Worm (Caenorhabditis elegans) whole organism, L1 larva: ENCODE data around the gene W03F9.2.

ENCODE experiments used
- C04F5.9 ChIP-seq: sonication (generic microtip); optimal IDR thresholded peaks from 2 replicates; lab custom pipeline; 2016; ENCODE audit warnings: missing genetic modification characterization, missing compliant biosample characterization
- C16A3.4 ChIP-seq: fragments of 150-350 bp; optimal IDR thresholded peaks from 2 replicates; lab custom pipeline; 2014; ENCODE audit warnings: missing biosample characterization, missing genetic modification characterization
- F16B12.6 ChIP-seq: fragments of 150-350 bp; optimal IDR thresholded peaks from 2 replicates; lab custom pipeline; 2014; ENCODE audit warnings: missing biosample characterization, missing genetic modification characterization
- aha-1 ChIP-seq: fragments of 150-350 bp; optimal IDR thresholded peaks from 2 replicates; lab custom pipeline; 2014; ENCODE audit warnings: missing biosample characterization, missing genetic modification characterization
- aly-2 ChIP-seq: fragments of 150-350 bp; optimal IDR thresholded peaks from 2 replicates; lab custom pipeline; 2014; ENCODE audit warnings: missing biosample characterization, missing genetic modification characterization
- ama-1 ChIP-seq: fragments of 150-350 bp; optimal IDR thresholded peaks from 2 replicates; lab custom pipeline; 2014
- ceh-8 ChIP-seq: fragments of 200-800 bp; sonication (Bioruptor generic); optimal IDR thresholded peaks from 2 replicates; lab custom pipeline; 2018; ENCODE audit warnings: mild to moderate bottlenecking, missing genetic modification characterization, moderate library complexity, missing compliant biosample characterization
- ceh-82 ChIP-seq, 3 experiments: fragments of 150-350 bp in 1 of 3; sonication (generic microtip) in 2 of 3; optimal IDR thresholded peaks; 2 replicates each; lab custom pipeline; 2014 to 2017; ENCODE audit warnings: missing biosample characterization in 3 of 3, missing genetic modification characterization in 3 of 3
- ces-1 ChIP-seq: fragments of 150-350 bp; optimal IDR thresholded peaks from 2 replicates; lab custom pipeline; 2014; ENCODE audit warnings: missing biosample characterization, missing genetic modification reagents, missing genetic modification characterization
- dsc-1 ChIP-seq: sonication (generic microtip); optimal IDR thresholded peaks from 2 replicates; lab custom pipeline; 2016; ENCODE audit warnings: mild to moderate bottlenecking, missing genetic modification characterization, missing compliant biosample characterization
- efl-1 ChIP-seq, 4 experiments: fragments of 150-350 bp; optimal IDR thresholded peaks in 3 of 4; peaks in 1 of 4; 1 replicate in 1 of 4; 2 replicates in 3 of 4; lab custom pipeline; 2014; ENCODE audit warnings: missing biosample characterization in 2 of 4, missing genetic modification characterization in 2 of 4, missing genetic modification reagents in 2 of 4
- egl-13 ChIP-seq: sonication (generic microtip); optimal IDR thresholded peaks from 2 replicates; lab custom pipeline; 2016; ENCODE audit warnings: missing genotype, missing genetic modification reagents, missing genetic modification characterization, missing compliant biosample characterization
- egl-27 ChIP-seq, 2 experiments: fragments of 150-350 bp in 1 of 2; sonication (generic microtip); optimal IDR thresholded peaks; 3 replicates each; lab custom pipeline; 2017 to 2018; ENCODE audit warnings: missing biosample characterization in 2 of 2, missing genetic modification characterization in 2 of 2, missing genetic modification reagents in 2 of 2
- elt-2 ChIP-seq: sonication (generic microtip); optimal IDR thresholded peaks from 2 replicates; lab custom pipeline; 2016; ENCODE audit warnings: missing genetic modification characterization, mild to moderate bottlenecking, inconsistent platforms, missing compliant biosample characterization, missing genetic modification reagents
- elt-3 ChIP-seq, 6 experiments: fragments of 150-350 bp in 1 of 6; sonication (generic microtip); optimal IDR thresholded peaks; 2 replicates each; lab custom pipeline; 2017 to 2018; ENCODE audit warnings: missing biosample characterization in 6 of 6, missing genetic modification characterization in 6 of 6, inconsistent platforms in 1 of 6
- fkh-10 ChIP-seq: sonication (generic microtip); optimal IDR thresholded peaks from 2 replicates; lab custom pipeline; 2017; ENCODE audit warnings: missing biosample characterization, missing genetic modification reagents, missing genetic modification characterization
- fkh-4 ChIP-seq: sonication (generic microtip); optimal IDR thresholded peaks from 2 replicates; lab custom pipeline; 2016; ENCODE audit warnings: missing compliant biosample characterization, missing genetic modification characterization, borderline replicate concordance
- fkh-8 ChIP-seq: sonication (generic microtip); optimal IDR thresholded peaks from 2 replicates; lab custom pipeline; 2016; ENCODE audit warnings: mild to moderate bottlenecking, missing genetic modification characterization, missing compliant biosample characterization
- fos-1 ChIP-seq: fragments of 150-350 bp; optimal IDR thresholded peaks from 2 replicates; lab custom pipeline; 2014; ENCODE audit warnings: missing biosample characterization, missing genetic modification characterization
- grh-1 ChIP-seq: fragments of 200-800 bp; sonication (Bioruptor generic); IDR thresholded peaks from 2 replicates; pipeline ENCODE4 v1.3.6; 2022; ENCODE audit warnings: missing genetic modification reagents, missing genetic modification characterization, missing compliant biosample characterization
- hlh-17 ChIP-seq: fragments of 200-800 bp; sonication (Bioruptor generic); optimal IDR thresholded peaks from 2 replicates; lab custom pipeline; 2018; ENCODE audit warnings: missing genetic modification characterization, mild to moderate bottlenecking, missing compliant biosample characterization, moderate library complexity, borderline replicate concordance
- hpl-2 ChIP-seq: fragments of 150-350 bp; optimal IDR thresholded peaks from 2 replicates; lab custom pipeline; 2014; ENCODE audit warnings: missing biosample characterization, missing genetic modification reagents, missing genetic modification characterization
- irx-1 ChIP-seq: sonication (generic microtip); optimal IDR thresholded peaks from 2 replicates; lab custom pipeline; 2016; ENCODE audit warnings: missing genetic modification characterization, missing compliant biosample characterization
- isw-1 ChIP-seq: fragments of 200-800 bp; sonication (Bioruptor generic); IDR thresholded peaks from 2 replicates; pipeline ENCODE4 v1.3.6; 2022; ENCODE audit warnings: missing genetic modification characterization, missing compliant biosample characterization
- lin-15B ChIP-seq: fragments of 150-350 bp; sonication (generic microtip); optimal IDR thresholded peaks from 3 replicates; lab custom pipeline; 2014; ENCODE audit warnings: missing biosample characterization, missing genetic modification characterization
- lsy-2 ChIP-seq, 2 experiments: fragments of 150-350 bp; optimal IDR thresholded peaks; 2 replicates each; lab custom pipeline; 2014; ENCODE audit warnings: missing biosample characterization in 2 of 2, missing genetic modification characterization in 2 of 2
- mab-9 ChIP-seq: fragments of 200-800 bp; sonication (Bioruptor generic); IDR thresholded peaks from 2 replicates; pipeline ENCODE4 v1.3.6; 2022; ENCODE audit warnings: missing genetic modification reagents, missing genetic modification characterization, missing compliant biosample characterization
- mdl-1 ChIP-seq, 2 experiments: fragments of 150-350 bp; optimal IDR thresholded peaks; 2 replicates each; lab custom pipeline; 2014 to 2017; ENCODE audit warnings: missing biosample characterization in 2 of 2, missing genetic modification characterization in 2 of 2, inconsistent platforms in 1 of 2
- mef-2 ChIP-seq: fragments of 150-350 bp; optimal IDR thresholded peaks from 2 replicates; lab custom pipeline; 2014; ENCODE audit warnings: missing biosample characterization, missing genetic modification characterization
- nhr-11 ChIP-seq: fragments of 150-350 bp; optimal IDR thresholded peaks from 2 replicates; lab custom pipeline; 2014; ENCODE audit warnings: missing biosample characterization, missing genetic modification characterization
- nhr-19 ChIP-seq: fragments of 200-800 bp; sonication (Bioruptor generic); conservative IDR thresholded peaks from 2 replicates; pipeline ENCODE4 v1.3.6; 2022; ENCODE audit warnings: missing genetic modification characterization, missing compliant biosample characterization
- nhr-20 ChIP-seq: sonication (generic microtip); optimal IDR thresholded peaks from 2 replicates; lab custom pipeline; 2016; ENCODE audit warnings: mild to moderate bottlenecking, missing genetic modification characterization, missing compliant biosample characterization
- nhr-237 ChIP-seq: fragments of 150-350 bp; optimal IDR thresholded peaks from 2 replicates; lab custom pipeline; 2014; ENCODE audit warnings: missing biosample characterization, missing genetic modification characterization
- nhr-47 ChIP-seq: sonication (generic microtip); optimal IDR thresholded peaks from 2 replicates; lab custom pipeline; 2016; ENCODE audit warnings: mild to moderate bottlenecking, missing genetic modification characterization, moderate library complexity, missing compliant biosample characterization
- nhr-71 ChIP-seq: sonication (generic microtip); optimal IDR thresholded peaks from 2 replicates; lab custom pipeline; 2016; ENCODE audit warnings: mild to moderate bottlenecking, missing genetic modification characterization, moderate library complexity, missing compliant biosample characterization
- nhr-90 ChIP-seq: sonication (generic microtip); optimal IDR thresholded peaks from 2 replicates; lab custom pipeline; 2016; ENCODE audit warnings: mild to moderate bottlenecking, missing genetic modification characterization, missing compliant biosample characterization; ENCODE audit not compliant: poor library complexity
- rnt-1 ChIP-seq: sonication (generic microtip); optimal IDR thresholded peaks from 2 replicates; lab custom pipeline; 2016; ENCODE audit warnings: mild to moderate bottlenecking, missing genetic modification characterization, moderate library complexity, missing compliant biosample characterization
- snpc-4 ChIP-seq: fragments of 150-350 bp; optimal IDR thresholded peaks from 2 replicates; lab custom pipeline; 2014; ENCODE audit warnings: missing biosample characterization, missing genetic modification characterization
- snu-23 ChIP-seq: sonication (generic microtip); optimal IDR thresholded peaks from 2 replicates; lab custom pipeline; 2016; ENCODE audit warnings: missing genetic modification characterization, missing compliant biosample characterization
- sox-4 ChIP-seq: sonication (generic microtip); optimal IDR thresholded peaks from 2 replicates; lab custom pipeline; 2016; ENCODE audit warnings: missing genetic modification characterization, missing compliant biosample characterization
- sptf-1 ChIP-seq: fragments of 150-350 bp; optimal IDR thresholded peaks from 2 replicates; lab custom pipeline; 2014; ENCODE audit warnings: missing biosample characterization, missing genetic modification characterization
- swsn-7 ChIP-seq: sonication (generic microtip); optimal IDR thresholded peaks from 2 replicates; lab custom pipeline; 2016; ENCODE audit warnings: missing genetic modification characterization, missing compliant biosample characterization
- tbx-2 ChIP-seq: sonication (generic microtip); optimal IDR thresholded peaks from 2 replicates; lab custom pipeline; 2016; ENCODE audit warnings: missing genetic modification characterization, missing compliant biosample characterization
- tlp-1 ChIP-seq: fragments of 150-350 bp; optimal IDR thresholded peaks from 2 replicates; lab custom pipeline; 2014; ENCODE audit warnings: missing biosample characterization, missing genetic modification characterization
- unc-130 ChIP-seq: fragments of 150-350 bp; optimal IDR thresholded peaks from 2 replicates; lab custom pipeline; 2017; ENCODE audit warnings: missing biosample characterization, missing genetic modification characterization, inconsistent platforms
- unc-62 ChIP-seq: fragments of 150-350 bp; optimal IDR thresholded peaks from 2 replicates; lab custom pipeline; 2014; ENCODE audit warnings: missing biosample characterization, missing genetic modification reagents, missing genetic modification characterization
- xbp-1 ChIP-seq: sonication (generic microtip); optimal IDR thresholded peaks from 2 replicates; lab custom pipeline; 2016; ENCODE audit warnings: missing genetic modification characterization, missing compliant biosample characterization
- ztf-11 ChIP-seq, 2 experiments: sonication (generic microtip); optimal IDR thresholded peaks; 2 replicates each; lab custom pipeline; 2016 to 2017; ENCODE audit warnings: missing genetic modification characterization in 2 of 2, missing biosample characterization in 1 of 2, missing compliant biosample characterization in 1 of 2
- ztf-4 ChIP-seq: fragments of 150-350 bp; optimal IDR thresholded peaks from 2 replicates; lab custom pipeline; 2014; ENCODE audit warnings: missing biosample characterization, missing genetic modification characterization

Gene W03F9.2

DNA sequence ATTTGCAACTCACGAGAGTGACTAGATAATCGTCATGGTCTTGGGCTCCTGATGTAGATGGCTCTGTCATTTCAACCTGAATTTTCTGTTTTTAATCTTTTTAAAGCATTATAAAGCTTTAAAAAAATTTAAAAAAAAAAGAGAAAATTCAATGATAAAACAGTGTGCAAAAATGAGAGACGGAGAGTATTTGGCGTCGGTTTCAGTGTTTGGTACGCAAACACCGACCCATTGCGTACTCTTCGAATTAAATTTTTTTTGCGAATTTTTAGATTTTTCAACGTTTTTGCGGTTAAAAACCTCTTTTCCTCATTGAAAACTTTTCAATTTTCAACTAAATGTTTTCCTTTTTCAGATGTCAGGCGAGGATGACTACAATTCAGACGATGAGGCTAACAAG, at the start of gene W03F9.2, which contains the start of gene sftb-2 (continued):
- TF ChIP-seq snu-23 (GFP tag; lab: Kevin White, UChicago) (peak; percentile 54), isw-1 (GFP tag; lab: Robert Waterston, UW) (no peak), nhr-19 (no peak), ama-1 (lab: Kevin White, UChicago) (no peak), mdl-1 (tag; optimal IDR thresholded peaks at IDR 0.05; lab: Kevin White, UChicago) (peak in 1 of 2 experiments; percentile 4), unc-62 (no peak), lsy-2 (tag; optimal IDR thresholded peaks at IDR 0.05; lab: Kevin White, UChicago) (peak; percentile 59 to 66), ztf-11 (tag; optimal IDR thresholded peaks at IDR 0.05; lab: Kevin White, UChicago) (peak in 1 of 2 experiments; percentile 28), mab-9 (GFP tag; lab: Robert Waterston, UW) (no peak), rnt-1 (tag; lab: Kevin White, UChicago) (peak; percentile 36), sox-4 (tag; lab: Kevin White, UChicago) (no peak), ztf-4 (no peak), elt-2 (tag; lab: Kevin White, UChicago) (no peak), tlp-1 (tag; lab: Kevin White, UChicago) (no peak), lin-15B (tag; lab: Kevin White, UChicago) (peak; percentile 14), C04F5.9 (tag; lab: Kevin White, UChicago) (no peak), grh-1 (no peak), fkh-10 (GFP tag; lab: Kevin White, UChicago) (no peak), C16A3.4 (no peak), F16B12.6 (tag; lab: Kevin White, UChicago) (peak; percentile 91)

DNA sequence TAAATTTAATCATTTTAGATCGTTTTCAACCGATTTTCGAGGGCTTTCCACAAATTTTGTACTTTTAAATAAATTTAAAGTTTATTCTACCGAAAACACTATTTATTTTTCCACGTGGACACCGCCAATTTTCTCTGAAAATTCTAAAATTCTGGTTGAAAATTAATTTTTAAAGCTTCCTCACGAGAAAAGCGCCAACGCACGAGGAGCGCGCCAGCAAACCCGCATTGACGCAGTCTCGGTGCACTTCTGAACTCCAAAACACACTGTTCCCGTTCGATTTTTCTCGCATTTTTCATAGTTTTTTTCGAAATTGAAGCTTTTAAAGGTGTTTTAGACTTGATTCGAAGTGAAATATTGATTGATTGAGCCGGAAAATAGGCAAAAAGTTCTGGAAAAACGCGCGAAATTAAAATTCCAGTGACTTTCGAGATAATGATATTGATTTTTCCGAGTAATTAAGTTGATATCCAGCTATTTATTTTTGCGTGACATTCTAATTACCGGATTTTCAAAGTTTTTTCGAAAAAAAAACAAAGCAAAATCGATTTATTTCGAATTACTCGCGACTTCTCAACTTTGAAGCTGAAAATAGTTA, 49.1 kb upstream of the W03F9.2 start, which contains the start of gene cul-3:
Gene cul-3 (plus strand): TSS at position 548 of the 598 bp plus-strand sequence.
- TF ChIP-seq hpl-2 (GFP tag; lab: Kevin White, UChicago) = no peak
- peak in 1 of 6 experiments; percentile 44 for TF ChIP-seq elt-3 (tag; optimal IDR thresholded peaks at IDR 0.05; lab: Kevin White, UChicago)
- no peak for TF ChIP-seq egl-27 (tag; optimal IDR thresholded peaks at IDR 0.05; lab: Kevin White, UChicago)
- no peak for TF ChIP-seq mef-2 (tag; lab: Kevin White, UChicago)
- peak; percentile 85 for TF ChIP-seq nhr-71
- TF ChIP-seq nhr-11 (tag; lab: Kevin White, UChicago) = peak; percentile 27
- peak; percentile 53 for TF ChIP-seq F16B12.6 (tag; lab: Kevin White, UChicago)
- TF ChIP-seq xbp-1 = peak; percentile 63
- peak; percentile 74 for TF ChIP-seq swsn-7 (tag; lab: Kevin White, UChicago)
- peak; percentile 55 for TF ChIP-seq nhr-20 (tag; lab: Kevin White, UChicago)
- no peak for TF ChIP-seq ama-1 (lab: Kevin White, UChicago)
- peak; percentile 65 to 77 for TF ChIP-seq efl-1 (optimal IDR thresholded peaks at IDR 0.05; lab: Kevin White, UChicago)
- TF ChIP-seq efl-1 (GFP tag; optimal IDR thresholded peaks at IDR 0.05 in 1 of 2; lab: Kevin White, UChicago) = peak; percentile 77 to 98
- peak; percentile 32 for TF ChIP-seq C16A3.4
- peak; percentile 60 for TF ChIP-seq aly-2 (tag; lab: Kevin White, UChicago)
- no peak for TF ChIP-seq aha-1 (tag; lab: Kevin White, UChicago)
- TF ChIP-seq snu-23 (GFP tag; lab: Kevin White, UChicago) = peak; percentile 77
- peak; percentile 57 for TF ChIP-seq snpc-4
- peak; percentile 71 for TF ChIP-seq dsc-1
- peak; percentile 51 for TF ChIP-seq egl-13 (tag; lab: Kevin White, UChicago)
- TF ChIP-seq mab-9 (GFP tag; lab: Robert Waterston, UW) = peak; percentile 10; the same call in 1 of the 2 replicates
- peak; percentile 72 for TF ChIP-seq irx-1 (tag; lab: Kevin White, UChicago)
- TF ChIP-seq nhr-47 (tag; lab: Kevin White, UChicago) = peak; percentile 87
- no peak for TF ChIP-seq ceh-8 (GFP tag; lab: Kevin White, UChicago)
- peak; percentile 71 for TF ChIP-seq nhr-90 (tag; lab: Kevin White, UChicago)
- TF ChIP-seq fos-1 (tag; lab: Kevin White, UChicago) = no peak
- peak; percentile 78 for TF ChIP-seq tbx-2 (tag; lab: Kevin White, UChicago)
- no peak for TF ChIP-seq sptf-1 (tag; lab: Kevin White, UChicago)
- peak; percentile 52 for TF ChIP-seq unc-130 (tag; lab: Kevin White, UChicago)
- peak in 1 of 2 experiments; percentile 11 for TF ChIP-seq ztf-11 (tag; optimal IDR thresholded peaks at IDR 0.05; lab: Kevin White, UChicago)
- TF ChIP-seq lsy-2 (tag; optimal IDR thresholded peaks at IDR 0.05; lab: Kevin White, UChicago) = peak; percentile 72 to 77
- TF ChIP-seq grh-1 = peak; percentile 46; the same call in 1 of the 2 replicates
- TF ChIP-seq ces-1 (GFP tag; lab: Kevin White, UChicago) = no peak
- no peak for TF ChIP-seq nhr-237 (tag; lab: Kevin White, UChicago)
- peak; percentile 58 to 77 (median 67) for TF ChIP-seq ceh-82 (tag; optimal IDR thresholded peaks at IDR 0.05; lab: Kevin White, UChicago)
- TF ChIP-seq fkh-4 = peak; percentile 5
- peak; percentile 64 for TF ChIP-seq nhr-19
- TF ChIP-seq elt-2 (tag; lab: Kevin White, UChicago) = peak; percentile 17
- peak; percentile 47 for TF ChIP-seq fkh-8 (tag; lab: Kevin White, UChicago)
- TF ChIP-seq hlh-17 (GFP tag; lab: Kevin White, UChicago) = no peak
